Worm (Caenorhabditis elegans) whole organism, late embryonic: ENCODE results near the gene ttbk-8.1.
A peak's percentile ranks its signal among the peaks of the same experiment; 100 is the strongest.

Experiments
- C08G9.2 ChIP-seq: sonication (generic microtip); optimal IDR thresholded peaks from 2 replicates; lab custom pipeline; 2016; ENCODE audit warnings: mild to moderate bottlenecking, missing genetic modification characterization, moderate library complexity, missing compliant biosample characterization
- C38D4.7 ChIP-seq: fragments of 200-800 bp; sonication (Bioruptor generic); optimal IDR thresholded peaks from 2 replicates; lab custom pipeline; 2018; ENCODE audit warnings: mild to moderate bottlenecking, missing genetic modification characterization, moderate library complexity, missing compliant biosample characterization
- F13H6.1 ChIP-seq: sonication (generic microtip); optimal IDR thresholded peaks from 2 replicates; lab custom pipeline; 2016; ENCODE audit warnings: missing genetic modification characterization, missing compliant biosample characterization
- K02D7.2 ChIP-seq: sonication (generic microtip); optimal IDR thresholded peaks from 2 replicates; lab custom pipeline; 2017; ENCODE audit warnings: mild to moderate bottlenecking, missing genetic modification characterization, missing compliant biosample characterization
- Y22D7AL.16 ChIP-seq: sonication (generic microtip); optimal IDR thresholded peaks from 2 replicates; lab custom pipeline; 2016; ENCODE audit warnings: missing genetic modification characterization, missing compliant biosample characterization
- ceh-14 ChIP-seq: sonication (generic microtip); optimal IDR thresholded peaks from 2 replicates; lab custom pipeline; 2016; ENCODE audit warnings: missing genotype, missing genetic modification characterization, missing compliant biosample characterization
- ceh-19 ChIP-seq: fragments of 200-800 bp; sonication (Bioruptor generic); optimal IDR thresholded peaks from 2 replicates; lab custom pipeline; 2018; ENCODE audit warnings: mild to moderate bottlenecking, missing genetic modification characterization, missing compliant biosample characterization
- ceh-2 ChIP-seq: sonication (generic microtip); optimal IDR thresholded peaks from 2 replicates; lab custom pipeline; 2016; ENCODE audit warnings: missing genotype, missing genetic modification characterization, missing compliant biosample characterization
- ceh-22 ChIP-seq: sonication (generic microtip); optimal IDR thresholded peaks from 2 replicates; lab custom pipeline; 2017; ENCODE audit warnings: missing biosample characterization, missing genetic modification characterization
- ceh-30 ChIP-seq: fragments of 150-350 bp; optimal IDR thresholded peaks from 2 replicates; lab custom pipeline; 2014; ENCODE audit warnings: missing biosample characterization, missing genetic modification characterization
- ceh-31 ChIP-seq: sonication (generic microtip); optimal IDR thresholded peaks from 2 replicates; lab custom pipeline; 2016; ENCODE audit warnings: missing genetic modification characterization, missing compliant biosample characterization
- ceh-34 ChIP-seq: sonication (generic microtip); optimal IDR thresholded peaks from 2 replicates; lab custom pipeline; 2016; ENCODE audit warnings: mild to moderate bottlenecking, missing genetic modification characterization, missing compliant biosample characterization
- ceh-48 ChIP-seq: sonication (generic microtip); optimal IDR thresholded peaks from 2 replicates; lab custom pipeline; 2016; ENCODE audit warnings: missing genetic modification characterization, inconsistent platforms, missing compliant biosample characterization
- che-1 ChIP-seq: sonication (generic microtip); optimal IDR thresholded peaks from 2 replicates; lab custom pipeline; 2016; ENCODE audit warnings: mild to moderate bottlenecking, missing genetic modification characterization, missing compliant biosample characterization
- dmd-4 ChIP-seq: sonication (generic microtip); optimal IDR thresholded peaks from 2 replicates; lab custom pipeline; 2016; ENCODE audit warnings: borderline replicate concordance, missing genetic modification characterization, missing compliant biosample characterization
- dve-1 ChIP-seq: sonication (generic microtip); optimal IDR thresholded peaks from 2 replicates; lab custom pipeline; 2017; ENCODE audit warnings: antibody characterized with exemption, mild to moderate bottlenecking, missing genetic modification characterization, missing compliant biosample characterization
- elt-2 ChIP-seq: sonication (generic microtip); optimal IDR thresholded peaks from 2 replicates; lab custom pipeline; 2016; ENCODE audit warnings: missing genetic modification reagents, missing genetic modification characterization, missing compliant biosample characterization
- elt-4 ChIP-seq: sonication (generic microtip); optimal IDR thresholded peaks from 2 replicates; lab custom pipeline; 2016; ENCODE audit warnings: missing genetic modification characterization, missing compliant biosample characterization
- ets-4 ChIP-seq: sonication (generic microtip); optimal IDR thresholded peaks from 2 replicates; lab custom pipeline; 2016; ENCODE audit warnings: missing genetic modification characterization, missing compliant biosample characterization
- eyg-1 ChIP-seq: sonication (generic microtip); optimal IDR thresholded peaks from 2 replicates; lab custom pipeline; 2016; ENCODE audit warnings: missing genotype, missing genetic modification characterization, missing compliant biosample characterization
- fax-1 ChIP-seq: sonication (generic microtip); optimal IDR thresholded peaks from 2 replicates; lab custom pipeline; 2016; ENCODE audit warnings: missing genotype, missing genetic modification characterization, missing compliant biosample characterization
- fkh-10 ChIP-seq: fragments of 150-350 bp; optimal IDR thresholded peaks from 2 replicates; lab custom pipeline; 2014; ENCODE audit warnings: missing biosample characterization, missing genetic modification reagents, missing genetic modification characterization
- gmeb-2 ChIP-seq: sonication (generic microtip); optimal IDR thresholded peaks from 2 replicates; lab custom pipeline; 2016; ENCODE audit warnings: missing genetic modification characterization, inconsistent platforms, missing compliant biosample characterization
- hlh-30 ChIP-seq: sonication (generic microtip); optimal IDR thresholded peaks from 2 replicates; lab custom pipeline; 2017; ENCODE audit warnings: antibody characterized with exemption, missing genetic modification characterization, missing compliant biosample characterization; ENCODE audit not compliant: insufficient read depth
- hlh-6 ChIP-seq: sonication (generic microtip); optimal IDR thresholded peaks from 2 replicates; lab custom pipeline; 2016; ENCODE audit warnings: missing genotype, missing genetic modification characterization, missing compliant biosample characterization
- hlh-8 ChIP-seq: sonication (generic microtip); optimal IDR thresholded peaks from 2 replicates; lab custom pipeline; 2016; ENCODE audit warnings: missing genotype, missing genetic modification characterization, missing compliant biosample characterization
- lim-6 ChIP-seq: sonication (generic microtip); optimal IDR thresholded peaks from 2 replicates; lab custom pipeline; 2016; ENCODE audit warnings: missing genetic modification characterization, missing compliant biosample characterization
- nfya-1 ChIP-seq: sonication (generic microtip); optimal IDR thresholded peaks from 2 replicates; lab custom pipeline; 2017; ENCODE audit warnings: missing genetic modification characterization, mild to moderate bottlenecking, missing compliant biosample characterization, antibody characterized with exemption, moderate library complexity
- nhr-11 ChIP-seq: fragments of 150-350 bp; optimal IDR thresholded peaks from 2 replicates; lab custom pipeline; 2014; ENCODE audit warnings: missing biosample characterization, missing genetic modification characterization
- npax-4 ChIP-seq: sonication (generic microtip); optimal IDR thresholded peaks from 2 replicates; lab custom pipeline; 2016; ENCODE audit warnings: missing genetic modification characterization, missing compliant biosample characterization
- odd-2 ChIP-seq: sonication (generic microtip); optimal IDR thresholded peaks from 2 replicates; lab custom pipeline; 2017; ENCODE audit warnings: antibody characterized with exemption, mild to moderate bottlenecking, missing genetic modification characterization, missing compliant biosample characterization
- pax-1 ChIP-seq: fragments of 150-350 bp; optimal IDR thresholded peaks from 2 replicates; lab custom pipeline; 2014; ENCODE audit warnings: missing biosample characterization, missing genetic modification characterization
- ref-2 ChIP-seq: sonication (generic microtip); optimal IDR thresholded peaks from 2 replicates; lab custom pipeline; 2016; ENCODE audit warnings: missing genetic modification characterization, missing compliant biosample characterization
- rnt-1 ChIP-seq: sonication (generic microtip); optimal IDR thresholded peaks from 2 replicates; lab custom pipeline; 2016; ENCODE audit warnings: missing genetic modification characterization, missing compliant biosample characterization
- sdc-2 ChIP-seq: sonication (generic microtip); optimal IDR thresholded peaks from 2 replicates; lab custom pipeline; 2016; ENCODE audit warnings: missing genotype, missing genetic modification characterization, missing compliant biosample characterization
- tbx-2 ChIP-seq: sonication (generic microtip); optimal IDR thresholded peaks from 2 replicates; lab custom pipeline; 2016; ENCODE audit warnings: missing genetic modification characterization, missing compliant biosample characterization
- tbx-7 ChIP-seq: sonication (generic microtip); optimal IDR thresholded peaks from 2 replicates; lab custom pipeline; 2016; ENCODE audit warnings: missing genotype, missing genetic modification characterization, missing compliant biosample characterization
- unc-42 ChIP-seq: sonication (generic microtip); optimal IDR thresholded peaks from 2 replicates; lab custom pipeline; 2016; ENCODE audit warnings: missing genotype, missing genetic modification characterization, missing compliant biosample characterization
- unc-55 ChIP-seq: sonication (generic microtip); optimal IDR thresholded peaks from 2 replicates; lab custom pipeline; 2017; ENCODE audit warnings: missing biosample characterization, missing genetic modification reagents, missing genetic modification characterization
- unc-86 ChIP-seq: sonication (generic microtip); optimal IDR thresholded peaks from 2 replicates; lab custom pipeline; 2016; ENCODE audit warnings: missing genetic modification characterization, missing compliant biosample characterization
- zip-5 ChIP-seq: sonication (generic microtip); optimal IDR thresholded peaks from 2 replicates; lab custom pipeline; 2016; ENCODE audit warnings: missing genetic modification characterization, missing compliant biosample characterization
- ztf-16 ChIP-seq: sonication (generic microtip); optimal IDR thresholded peaks from 2 replicates; lab custom pipeline; 2017; ENCODE audit warnings: missing genetic modification characterization, missing compliant biosample characterization

ttbk-8.1 gene

ce11 chrIV:13482469-13482868 lies 10.4 kb downstream of the ttbk-8.1 start, which contains the start of gene Y38H8A.1:
Gene Y38H8A.1, plus strand, starts transcription at chrIV:13482769.
- TF ChIP-seq K02D7.2 (tag; lab: Kevin White, UChicago) (no peak), Y22D7AL.16 (tag; lab: Kevin White, UChicago) (no peak), elt-4 (tag; lab: Kevin White, UChicago) (no peak), elt-2 (tag; lab: Kevin White, UChicago) (no peak), fkh-10 (GFP tag; lab: Kevin White, UChicago) (no peak), unc-86 (tag; lab: Kevin White, UChicago) (no peak), fax-1 (tag; lab: Kevin White, UChicago) (no peak), eyg-1 (tag; lab: Kevin White, UChicago) (no peak), unc-55 (GFP tag; lab: Kevin White, UChicago) (no peak), ztf-16 (tag; lab: Kevin White, UChicago) (no peak), ceh-22 (tag; lab: Kevin White, UChicago) (no peak), dve-1 (tag; lab: Kevin White, UChicago) (no peak), C38D4.7 (GFP tag; lab: Kevin White, UChicago) (no peak)

DNA sequence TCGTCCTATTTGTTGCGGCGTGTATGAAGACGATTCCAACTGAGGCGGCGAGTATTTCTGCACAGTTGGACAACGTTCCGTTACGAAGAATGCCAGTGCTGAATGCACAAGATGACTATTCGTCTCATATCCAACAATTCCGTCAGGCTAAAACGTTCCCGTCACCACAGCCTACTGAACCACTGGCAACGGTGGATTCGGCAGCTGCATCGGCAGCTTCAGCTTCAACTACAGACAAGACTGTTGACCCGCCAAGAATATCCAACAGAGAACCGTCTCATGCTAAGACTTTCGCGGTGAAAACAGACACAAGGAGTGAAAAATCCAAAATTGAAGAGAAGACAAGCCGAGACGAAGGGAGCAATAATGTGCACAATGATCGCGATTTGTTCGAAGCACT lies 11.5 kb downstream of the ttbk-8.1 start:
- TF ChIP-seq dmd-4 (tag; lab: Kevin White, UChicago) (no peak), ceh-30 (tag; lab: Kevin White, UChicago) (no peak), tbx-2 (tag; lab: Kevin White, UChicago) (no peak), ceh-48 (no peak), eyg-1 (tag; lab: Kevin White, UChicago) (no peak), npax-4 (tag; lab: Kevin White, UChicago) (no peak)

- peak; percentile 80 for TF ChIP-seq zip-5
- TF ChIP-seq ets-4 (tag; lab: Kevin White, UChicago): peak; percentile 79
- TF ChIP-seq lim-6 (tag; lab: Kevin White, UChicago): peak; percentile 46
- TF ChIP-seq elt-2 (tag; lab: Kevin White, UChicago): peak; percentile 50
- no peak for TF ChIP-seq pax-1 (tag; lab: Kevin White, UChicago)
- TF ChIP-seq ceh-2 (tag; lab: Kevin White, UChicago): peak; percentile 60
- TF ChIP-seq C08G9.2: peak; percentile 81
- peak; percentile 28 for TF ChIP-seq unc-86 (tag; lab: Kevin White, UChicago)
- TF ChIP-seq tbx-2 (tag; lab: Kevin White, UChicago): peak; percentile 91
- peak; percentile 38 for TF ChIP-seq ceh-14
- TF ChIP-seq tbx-7 (tag; lab: Kevin White, UChicago): peak; percentile 62
- peak; percentile 90 for TF ChIP-seq fax-1 (tag; lab: Kevin White, UChicago)
- no peak for TF ChIP-seq gmeb-2
- peak; percentile 52 for TF ChIP-seq F13H6.1 (tag; lab: Kevin White, UChicago)
- TF ChIP-seq ceh-34 (tag; lab: Kevin White, UChicago): no peak
- TF ChIP-seq hlh-8 (tag; lab: Kevin White, UChicago): peak; percentile 7
- TF ChIP-seq ref-2: peak; percentile 31
- TF ChIP-seq odd-2 (tag; lab: Kevin White, UChicago): no peak
- peak; percentile 54 for TF ChIP-seq rnt-1 (tag; lab: Kevin White, UChicago)
- TF ChIP-seq ceh-31 (tag; lab: Kevin White, UChicago): peak; percentile 88
Observed at ce11 chrIV:13487019-13487418, 14.9 kb downstream of the ttbk-8.1 start.

- peak; percentile 83 for TF ChIP-seq nfya-1 (tag; lab: Kevin White, UChicago)
- no peak for TF ChIP-seq unc-55 (GFP tag; lab: Kevin White, UChicago)
- no peak for TF ChIP-seq elt-2 (tag; lab: Kevin White, UChicago)
Observed at ce11 chrIV:13487596-13487995, 15.5 kb downstream of the ttbk-8.1 start.

ce11 chrIV:13492271-13492670 lies 20.2 kb downstream of the ttbk-8.1 start, which contains the start of gene Y45F10A.7:
Gene Y45F10A.7, plus strand, starts transcription at chrIV:13492571.
- no peak for TF ChIP-seq ceh-34 (tag; lab: Kevin White, UChicago)
- TF ChIP-seq tbx-2 (tag; lab: Kevin White, UChicago): no peak
- no peak for TF ChIP-seq dmd-4 (tag; lab: Kevin White, UChicago)
- no peak for TF ChIP-seq unc-42 (tag; lab: Kevin White, UChicago)
- TF ChIP-seq hlh-8 (tag; lab: Kevin White, UChicago): no peak
- TF ChIP-seq sdc-2: no peak
- no peak for TF ChIP-seq hlh-30 (tag; lab: Kevin White, UChicago)
- no peak for TF ChIP-seq che-1
- no peak for TF ChIP-seq nhr-11 (tag; lab: Kevin White, UChicago)
- TF ChIP-seq fax-1 (tag; lab: Kevin White, UChicago): no peak
- no peak for TF ChIP-seq ceh-19 (GFP tag; lab: Kevin White, UChicago)
- no peak for TF ChIP-seq ceh-14
- no peak for TF ChIP-seq hlh-6 (tag; lab: Kevin White, UChicago)
- no peak for TF ChIP-seq zip-5
